Worm (Caenorhabditis elegans): ENCODE data around the gene chil-7.
A peak's percentile ranks its signal among the peaks of the same experiment; 100 is the strongest.

chil-7 gene

DNA sequence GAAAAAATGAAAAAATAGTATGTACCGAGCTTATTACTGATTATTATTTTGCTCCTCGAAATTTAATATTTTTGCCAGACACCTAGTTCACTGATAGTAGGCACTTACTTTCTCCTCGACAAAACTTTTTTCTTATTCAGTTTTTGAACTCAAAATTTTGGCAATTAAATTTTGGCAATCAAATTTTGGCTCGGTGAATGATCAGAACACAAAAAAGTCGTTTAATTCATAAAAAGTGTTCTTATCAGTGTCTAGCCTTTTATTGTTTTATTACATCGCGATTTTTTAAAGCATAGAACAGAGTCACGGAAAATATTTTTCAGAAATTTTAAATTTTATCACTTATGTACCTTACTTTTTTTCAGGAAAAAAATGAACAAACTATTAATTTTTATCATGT lies 24.2 kb upstream of the chil-7 start:
- TF ChIP-seq ceh-27 (GFP tag; optimal IDR thresholded peaks at IDR 0.05) (no peak), Y53G8AR.9 (GFP tag; conservative IDR thresholded peaks at IDR 0.05) (no peak), F23B12.7 (tag; optimal IDR thresholded peaks at IDR 0.05; ENCODE audit: insufficient read depth) (no peak)

DNA sequence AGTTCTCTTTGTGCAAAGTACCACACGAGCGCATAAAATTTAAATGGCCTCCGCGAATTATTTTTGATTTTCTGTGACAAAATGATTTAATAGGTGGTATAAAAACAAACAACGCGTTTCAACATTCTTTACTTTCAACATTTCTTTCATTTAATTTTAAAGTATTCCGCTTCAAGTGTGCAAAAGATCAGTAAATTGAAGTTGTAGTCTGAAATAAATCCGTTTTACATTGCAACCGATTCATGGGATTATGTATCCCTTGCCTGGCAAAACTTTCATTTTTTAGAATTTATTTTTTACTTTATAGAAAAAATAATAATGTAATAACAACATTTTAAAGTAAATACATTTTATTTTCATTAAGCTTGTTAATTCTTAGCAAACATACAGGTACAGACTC lies 23.5 kb upstream of the chil-7 start, which contains the start of gene F26C11.1:
Gene F26C11.1, plus strand, starts transcription at position 301 of the 400 bp plus-strand sequence.
- TF ChIP-seq akir-1 (GFP tag; optimal IDR thresholded peaks at IDR 0.05): no peak
- TF ChIP-seq mcd-1 (GFP tag; IDR thresholded peaks at IDR 0.05): no peak
- no peak for TF ChIP-seq F39B2.1 (GFP tag; IDR thresholded peaks at IDR 0.05)
- no peak for TF ChIP-seq repo-1 (tag; optimal IDR thresholded peaks at IDR 0.05)
- no peak for TF ChIP-seq nfya-2 (GFP tag; IDR thresholded peaks at IDR 0.05)
- no peak for TF ChIP-seq hlh-26 (GFP tag; conservative IDR thresholded peaks at IDR 0.05)
- TF ChIP-seq snpc-4 (GFP tag; optimal IDR thresholded peaks at IDR 0.05): no peak
- TF ChIP-seq snpc-4 (tag; optimal IDR thresholded peaks at IDR 0.05): no peak
- TF ChIP-seq hsf-1 (GFP tag; IDR thresholded peaks at IDR 0.05): no peak
- no peak for TF ChIP-seq nfyb-1 (GFP tag; IDR thresholded peaks at IDR 0.05)
- no peak for TF ChIP-seq nhr-179 (tag; optimal IDR thresholded peaks at IDR 0.05)
- TF ChIP-seq B0336.3 (GFP tag; IDR thresholded peaks at IDR 0.05): no peak
- TF ChIP-seq dpff-1 (tag; optimal IDR thresholded peaks at IDR 0.05): no peak
- TF ChIP-seq F52B5.7 (tag; optimal IDR thresholded peaks at IDR 0.05): no peak

DNA sequence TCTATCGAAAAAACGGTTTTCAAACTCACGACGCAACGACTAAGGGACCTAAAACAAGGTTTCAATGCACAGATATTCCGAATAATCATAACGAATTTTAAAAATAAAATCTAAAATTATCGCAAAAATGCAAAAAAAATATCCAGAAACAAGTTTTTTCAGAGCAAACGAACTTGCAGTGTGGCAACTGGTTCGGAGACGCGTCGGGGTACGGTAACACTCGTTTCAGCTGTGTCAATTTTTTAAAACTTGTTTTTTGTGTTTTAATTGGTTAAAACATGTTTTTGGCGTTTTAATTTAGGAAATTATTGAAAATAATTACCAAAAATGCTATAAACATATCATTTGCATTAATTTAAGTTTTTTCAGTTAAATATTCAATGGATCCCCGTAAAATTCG lies 21.4 kb upstream of the chil-7 start, which contains the start of gene C08H9.16:
Gene C08H9.16, plus strand, starts transcription at position 370 of the 400 bp plus-strand sequence.
- TF ChIP-seq madf-10 (tag; optimal IDR thresholded peaks at IDR 0.05) (no peak), mes-4 (tag; optimal IDR thresholded peaks at IDR 0.05) (no peak), pha-4 (tag; optimal IDR thresholded peaks at IDR 0.05) (peak; percentile 13), xnd-1 (tag; optimal IDR thresholded peaks at IDR 0.05) (peak; percentile 8), lin-54 (GFP tag; optimal IDR thresholded peaks at IDR 0.05) (peak; percentile 48), let-607 (tag; optimal IDR thresholded peaks at IDR 0.05) (peak; percentile 89 to 94), bed-1 (GFP tag; IDR thresholded peaks at IDR 0.05) (no peak), nhr-120 (GFP tag; IDR thresholded peaks at IDR 0.05) (no peak), lin-35 (GFP tag; optimal IDR thresholded peaks at IDR 0.05) (peak in 1 of 3 experiments; percentile 40), F33H1.4 (GFP tag; IDR thresholded peaks at IDR 0.05) (peak; percentile 78), cebp-1 (GFP tag; IDR thresholded peaks at IDR 0.05) (no peak), cebp-1 (tag; optimal IDR thresholded peaks at IDR 0.05) (no peak), attf-5 (GFP tag; optimal IDR thresholded peaks at IDR 0.05) (peak; percentile 26), nfyb-1 (GFP tag; IDR thresholded peaks at IDR 0.05) (peak; percentile 69; the same call in 1 of the 2 replicates), lsl-1 (GFP tag; optimal IDR thresholded peaks at IDR 0.05) (peak; percentile 88), snpc-1.3 (tag; optimal IDR thresholded peaks at IDR 0.05; ENCODE audit: insufficient read depth) (peak; percentile 45), hmg-1.2 (GFP tag; IDR thresholded peaks at IDR 0.05) (peak; percentile 41; the same call in 1 of the 2 replicates), tbp1 (GFP tag; optimal IDR thresholded peaks at IDR 0.05) (peak; percentile 13), efl-1 (GFP tag; optimal IDR thresholded peaks at IDR 0.05) (peak; percentile 20), snpc-3.4 (tag; optimal IDR thresholded peaks at IDR 0.05) (peak; percentile 7), madf-6 (GFP tag; IDR thresholded peaks at IDR 0.05) (peak; percentile 58; the same call in 1 of the 2 replicates)

Measured in whole organism, young adult.